Fruit fly (Drosophila melanogaster) whole organism, prepupa: Measurements from ENCODE around the gene CG11037.

Source experiments
- CG10669 ChIP-seq: fragments of 200-800 bp; sonication (Bioruptor generic); optimal IDR thresholded peaks from 3 replicates; lab custom pipeline; 2018; ENCODE audit warnings: missing biosample characterization, mild to moderate bottlenecking, missing genetic modification characterization, moderate library complexity
- CG3032 ChIP-seq: fragments of 200-800 bp; optimal IDR thresholded peaks from 2 replicates; lab custom pipeline; 2019; ENCODE audit warnings: missing biosample characterization, mild to moderate bottlenecking, missing genetic modification characterization, moderate library complexity
- CG31627 ChIP-seq: fragments of 200-800 bp; sonication (Bioruptor generic); optimal IDR thresholded peaks from 3 replicates; lab custom pipeline; 2016; ENCODE audit warnings: missing biosample characterization, missing genetic modification characterization
- CG32006 ChIP-seq: fragments of 200-800 bp; sonication (Bioruptor generic); optimal IDR thresholded peaks from 3 replicates; lab custom pipeline; 2017; ENCODE audit warnings: missing biosample characterization, mild to moderate bottlenecking, missing genetic modification characterization
- CG34406 ChIP-seq: fragments of 200-800 bp; sonication (Bioruptor generic); optimal IDR thresholded peaks from 3 replicates; lab custom pipeline; 2016; ENCODE audit warnings: missing biosample characterization, missing genetic modification characterization
- CG3919 ChIP-seq: fragments of 200-800 bp; sonication (Bioruptor generic); optimal IDR thresholded peaks from 3 replicates; lab custom pipeline; 2016; ENCODE audit warnings: missing biosample characterization, missing genetic modification characterization
- CG6276 ChIP-seq: fragments of 200-800 bp; sonication (Bioruptor generic); optimal IDR thresholded peaks from 2 replicates; lab custom pipeline; 2017; ENCODE audit warnings: missing biosample characterization, mild to moderate bottlenecking, missing genetic modification characterization
- CG7368 ChIP-seq: fragments of 200-800 bp; sonication (Bioruptor generic); optimal IDR thresholded peaks from 3 replicates; lab custom pipeline; 2016; ENCODE audit warnings: missing biosample characterization, missing genetic modification characterization
- CG8632 ChIP-seq: fragments of 200-800 bp; sonication (Bioruptor generic); optimal IDR thresholded peaks from 3 replicates; lab custom pipeline; 2016; ENCODE audit warnings: missing biosample characterization, missing genetic modification characterization
- Eip93F ChIP-seq: fragments of 200-800 bp; sonication (Bioruptor generic); optimal IDR thresholded peaks from 2 replicates; lab custom pipeline; 2016; ENCODE audit warnings: missing biosample characterization, mild to moderate bottlenecking, missing genetic modification characterization
- fd59A ChIP-seq: fragments of 200-800 bp; sonication (Bioruptor generic); optimal IDR thresholded peaks from 2 replicates; lab custom pipeline; 2017; ENCODE audit warnings: missing biosample characterization, mild to moderate bottlenecking, missing genetic modification characterization, missing genetic modification reagents
- net ChIP-seq: fragments of 200-800 bp; sonication (Bioruptor generic); optimal IDR thresholded peaks from 3 replicates; lab custom pipeline; 2016; ENCODE audit warnings: missing biosample characterization, missing genetic modification characterization

dm6 chr3L:20923030-20923591 is 38.1 kb downstream of the CG11037 start:
- TF ChIP-seq CG32006 (GFP tag; lab: Kevin White, UChicago), result peak; percentile 91
- TF ChIP-seq CG31627 (GFP tag; lab: Kevin White, UChicago), result peak; percentile 42
- peak; percentile 83 for TF ChIP-seq fd59A (GFP tag; lab: Kevin White, UChicago)
- TF ChIP-seq CG3032 (tag; lab: Kevin White, UChicago), result peak; percentile 89
- peak; percentile 55 for TF ChIP-seq CG7368 (GFP tag; lab: Kevin White, UChicago)
- peak; percentile 47 for TF ChIP-seq CG34406 (GFP tag; lab: Kevin White, UChicago)
- TF ChIP-seq net, result peak; percentile 72
- peak; percentile 86 for TF ChIP-seq CG10669 (GFP tag; lab: Kevin White, UChicago)
- peak; percentile 65 for TF ChIP-seq CG8632 (GFP tag; lab: Kevin White, UChicago)
- peak; percentile 81 for TF ChIP-seq CG6276 (GFP tag; lab: Kevin White, UChicago)
- TF ChIP-seq CG3919 (GFP tag; lab: Kevin White, UChicago), result peak; percentile 88
- no peak for TF ChIP-seq Eip93F (GFP tag; lab: Kevin White, UChicago)
